Worm (Caenorhabditis elegans) whole organism, midembryonic: ENCODE measurements around the gene Y38H8A.4.

ENCODE experiments used
- tab-1 ChIP-seq: fragments of 200-800 bp; sonication (Bioruptor generic); IDR thresholded peaks from 2 replicates; pipeline ENCODE4 v1.3.6; 2022; ENCODE audit warnings: missing genetic modification characterization, missing compliant biosample characterization
- ztf-23 ChIP-seq: fragments of 200-800 bp; sonication (Bioruptor generic); IDR thresholded peaks from 2 replicates; pipeline ENCODE4 v1.3.6; 2022; ENCODE audit warnings: missing genetic modification reagents, missing genetic modification characterization, missing compliant biosample characterization

DNA sequence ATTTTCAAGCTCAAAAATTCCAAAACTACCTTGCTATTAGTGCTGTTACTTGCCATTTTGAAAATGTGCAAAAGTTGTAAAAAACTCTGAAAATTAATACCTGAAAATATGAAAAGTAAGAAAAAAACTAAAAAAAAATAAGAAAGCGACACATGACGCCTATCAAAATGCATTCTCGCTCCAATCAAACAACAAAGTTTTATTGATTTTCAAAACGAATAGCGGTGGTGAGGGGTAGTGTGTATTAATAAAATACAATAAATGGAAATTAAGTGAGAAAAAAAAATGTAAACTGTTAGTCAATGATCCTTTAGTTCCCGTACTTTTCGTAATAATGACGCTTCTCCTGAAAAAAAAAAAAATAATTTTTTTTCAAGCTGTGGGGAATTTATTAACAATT is 49.6 kb upstream of the Y38H8A.4 start, which contains the start of gene dcap-2:
- TF ChIP-seq tab-1 (GFP tag; lab: Robert Waterston, UW) (no peak), ztf-23 (no peak)
